Worm (Caenorhabditis elegans) whole organism, early embryonic: ENCODE data around the gene pfd-2.

ENCODE experiments used
- B0310.2 ChIP-seq: sonication (generic microtip); optimal IDR thresholded peaks from 2 replicates; lab custom pipeline; 2016; ENCODE audit warnings: mild to moderate bottlenecking, missing genetic modification characterization, missing compliant biosample characterization
- ama-1 ChIP-seq: fragments of 150-350 bp; optimal IDR thresholded peaks from 2 replicates; lab custom pipeline; 2014
- flt-1 ChIP-seq: fragments of 200-800 bp; sonication (Bioruptor generic); IDR thresholded peaks from 2 replicates; pipeline ENCODE4 v1.3.6; 2022; ENCODE audit warnings: missing genetic modification characterization, missing compliant biosample characterization
- pes-1 ChIP-seq: fragments of 200-800 bp; sonication (Bioruptor generic); IDR thresholded peaks from 2 replicates; pipeline ENCODE4 v1.3.6; 2022; ENCODE audit warnings: missing genetic modification reagents, missing genetic modification characterization, missing compliant biosample characterization
- scrt-1 ChIP-seq: fragments of 200-800 bp; sonication (Bioruptor generic); IDR thresholded peaks from 2 replicates; pipeline ENCODE4 v1.3.6; 2022; ENCODE audit warnings: missing genetic modification characterization, missing compliant biosample characterization
- tbx-11 ChIP-seq: fragments of 200-800 bp; sonication (Bioruptor generic); IDR thresholded peaks from 2 replicates; pipeline ENCODE4 v1.3.6; 2022; ENCODE audit warnings: missing genetic modification characterization, missing compliant biosample characterization
- tra-4 ChIP-seq: sonication (generic microtip); optimal IDR thresholded peaks from 2 replicates; lab custom pipeline; 2017; ENCODE audit warnings: missing genetic modification characterization, missing compliant biosample characterization

DNA sequence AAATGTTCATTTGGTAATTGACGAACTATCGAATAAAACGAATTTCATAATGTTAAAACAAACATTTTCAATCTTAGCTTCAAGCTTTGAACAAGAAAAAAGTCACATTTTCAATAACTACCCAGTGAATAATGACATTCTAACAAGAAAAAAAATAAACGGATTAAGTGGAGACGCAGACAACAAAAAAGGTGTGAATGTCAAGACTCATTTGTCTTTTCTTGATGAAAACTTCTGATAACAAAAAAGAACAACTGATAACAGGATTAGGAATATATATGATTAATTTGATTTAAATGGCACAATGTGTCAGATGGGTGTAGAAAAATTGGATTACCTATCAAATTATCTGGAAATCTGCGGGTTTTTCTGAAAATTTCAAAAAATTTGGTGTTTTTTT, 37.9 kb upstream of the pfd-2 start:
- TF ChIP-seq ama-1 (lab: Kevin White, UChicago): no peak
- TF ChIP-seq tbx-11: no peak
- no peak for TF ChIP-seq scrt-1 (GFP tag; lab: Robert Waterston, UW)
- TF ChIP-seq pes-1 (GFP tag; lab: Robert Waterston, UW): no peak
- TF ChIP-seq tra-4: no peak
- TF ChIP-seq flt-1 (GFP tag; lab: Robert Waterston, UW): no peak
- TF ChIP-seq B0310.2 (tag; lab: Kevin White, UChicago): no peak
